Fruit fly (Drosophila melanogaster) whole organism, embryonic: ENCODE data around the gene Fer3HCH.

Experiments
- Antp ChIP-seq: fragments of 200-800 bp; sonication (Bioruptor generic); optimal IDR thresholded peaks from 3 replicates; lab custom pipeline; 2016; ENCODE audit warnings: missing biosample characterization, missing genetic modification characterization
- Atf6 ChIP-seq: fragments of 200-800 bp; sonication (Bioruptor generic); IDR thresholded peaks from 2 replicates; pipeline ENCODE4 v1.3.6; 2022; ENCODE audit warnings: missing biosample characterization, missing genetic modification characterization
- B-H2 ChIP-seq: fragments of 200-800 bp; sonication (Bioruptor generic); optimal IDR thresholded peaks from 2 replicates; lab custom pipeline; 2018; ENCODE audit warnings: missing biosample characterization, mild to moderate bottlenecking, missing genetic modification characterization
- Bdp1 ChIP-seq: fragments of 200-800 bp; sonication (Bioruptor generic); optimal IDR thresholded peaks from 3 replicates; lab custom pipeline; 2016; ENCODE audit warnings: missing biosample characterization, missing genetic modification characterization
- CG10321 ChIP-seq: fragments of 200-800 bp; sonication (Bioruptor generic); IDR thresholded peaks from 2 replicates; pipeline ENCODE4 v1.3.6; 2022; ENCODE audit warnings: missing biosample characterization, missing genetic modification characterization
- CG11093 ChIP-seq: fragments of 200-800 bp; sonication (Bioruptor generic); IDR thresholded peaks from 3 replicates; pipeline ENCODE4 v1.3.6; 2022; ENCODE audit warnings: missing biosample characterization, missing genetic modification characterization
- CG11456 ChIP-seq: fragments of 200-800 bp; sonication (Bioruptor generic); IDR thresholded peaks from 3 replicates; pipeline ENCODE4 v1.3.6; 2022; ENCODE audit warnings: missing biosample characterization, missing genetic modification characterization
- CG12659 ChIP-seq: fragments of 200-800 bp; sonication (Bioruptor generic); optimal IDR thresholded peaks from 3 replicates; lab custom pipeline; 2017; ENCODE audit warnings: mild to moderate bottlenecking, missing biosample characterization, missing genetic modification reagents, missing genetic modification characterization
- CG12744 ChIP-seq: fragments of 200-800 bp; sonication (Bioruptor generic); optimal IDR thresholded peaks from 2 replicates; lab custom pipeline; 2016; ENCODE audit warnings: missing biosample characterization, missing genetic modification characterization
- CG12769 ChIP-seq: fragments of 200-800 bp; sonication (Bioruptor generic); optimal IDR thresholded peaks from 2 replicates; lab custom pipeline; 2019; ENCODE audit warnings: missing biosample characterization, mild to moderate bottlenecking, missing genetic modification characterization, moderate library complexity
- CG13287 ChIP-seq: fragments of 200-800 bp; sonication (Bioruptor generic); IDR thresholded peaks from 2 replicates; pipeline ENCODE4 v1.3.6; 2022; ENCODE audit warnings: missing biosample characterization, missing genetic modification characterization; ENCODE audit not compliant: partially characterized antibody
- CG14965 ChIP-seq: fragments of 200-800 bp; sonication (Bioruptor generic); optimal IDR thresholded peaks from 2 replicates; lab custom pipeline; 2016; ENCODE audit warnings: missing biosample characterization, missing genetic modification characterization, borderline replicate concordance
- CG15479 ChIP-seq: fragments of 200-800 bp; sonication (Bioruptor generic); optimal IDR thresholded peaks from 3 replicates; lab custom pipeline; 2019; ENCODE audit warnings: missing biosample characterization, mild to moderate bottlenecking, missing genetic modification characterization, moderate library complexity
- CG17361 ChIP-seq: fragments of 200-800 bp; sonication (Bioruptor generic); IDR thresholded peaks from 3 replicates; pipeline ENCODE4 v1.3.6; 2022; ENCODE audit warnings: missing biosample characterization, missing genetic modification characterization
- CG17802 ChIP-seq: fragments of 200-800 bp; sonication (Bioruptor generic); optimal IDR thresholded peaks from 2 replicates; lab custom pipeline; 2018; ENCODE audit warnings: missing biosample characterization, mild to moderate bottlenecking, missing genetic modification characterization, moderate library complexity
- CG1832 ChIP-seq: fragments of 200-800 bp; sonication (Bioruptor generic); optimal IDR thresholded peaks from 2 replicates; lab custom pipeline; 2017; ENCODE audit warnings: missing biosample characterization, mild to moderate bottlenecking, missing genetic modification characterization, inconsistent platforms
- CG3726 ChIP-seq: fragments of 200-800 bp; sonication (Bioruptor generic); IDR thresholded peaks from 3 replicates; pipeline ENCODE4, ENCODE4 v1.3.6; 2022; ENCODE audit warnings: missing biosample characterization, missing genetic modification characterization
- CG5180 ChIP-seq: fragments of 200-800 bp; sonication (Bioruptor generic); optimal IDR thresholded peaks from 3 replicates; lab custom pipeline; 2017; ENCODE audit warnings: missing biosample characterization, missing genetic modification characterization, mild to moderate bottlenecking, moderate library complexity, missing genetic modification reagents
- Ets97D ChIP-seq: fragments of 200-800 bp; sonication (Bioruptor generic); optimal IDR thresholded peaks from 3 replicates; lab custom pipeline; 2016; ENCODE audit warnings: missing biosample characterization, missing genetic modification characterization
- Fer2 ChIP-seq: fragments of 200-800 bp; sonication (Bioruptor generic); optimal IDR thresholded peaks from 2 replicates; lab custom pipeline; 2018; ENCODE audit warnings: missing biosample characterization, mild to moderate bottlenecking, missing genetic modification characterization, moderate library complexity
- HLH54F ChIP-seq: fragments of 200-800 bp; sonication (Bioruptor generic); optimal IDR thresholded peaks from 3 replicates; lab custom pipeline; 2016; ENCODE audit warnings: missing biosample characterization, missing genetic modification characterization
- HmgD ChIP-seq: fragments of 200-800 bp; sonication (Bioruptor generic); optimal IDR thresholded peaks from 3 replicates; lab custom pipeline; 2016; ENCODE audit warnings: missing biosample characterization, missing genetic modification characterization
- Hr51 ChIP-seq, 2 experiments: fragments of 200-800 bp; sonication (Bioruptor generic); optimal IDR thresholded peaks; 2 replicates in 1 of 2; 3 replicates in 1 of 2; lab custom pipeline; 2016 to 2018; ENCODE audit warnings: missing biosample characterization in 2 of 2, missing genetic modification characterization in 2 of 2, mild to moderate bottlenecking in 1 of 2, moderate library complexity in 1 of 2
- Med ChIP-seq: fragments of 200-800 bp; sonication (Bioruptor generic); peaks from one replicate; lab custom pipeline; 2016; ENCODE audit warnings: missing biosample characterization, missing genetic modification characterization, mild to moderate bottlenecking, inconsistent platforms, moderate library complexity
- Opbp ChIP-seq: fragments of 200-800 bp; sonication (Bioruptor generic); IDR thresholded peaks from 3 replicates; pipeline ENCODE4 v1.3.6; 2022; ENCODE audit warnings: missing biosample characterization, missing genetic modification characterization; ENCODE audit not compliant: partially characterized antibody
- Scr ChIP-seq: fragments of 200-800 bp; sonication (Bioruptor generic); IDR thresholded peaks from 2 replicates; pipeline ENCODE4 v1.3.6; 2022; ENCODE audit warnings: missing biosample characterization, missing genetic modification characterization; ENCODE audit not compliant: partially characterized antibody
- Sry-δ ChIP-seq: fragments of 200-800 bp; sonication (Bioruptor generic); optimal IDR thresholded peaks from 2 replicates; lab custom pipeline; 2016; ENCODE audit warnings: missing biosample characterization, missing genetic modification characterization
- Trl ChIP-seq, 3 experiments: fragments of >200 bp in 2 of 3; fragments of 200-800 bp in 1 of 3; sonication (Bioruptor generic) in 1 of 3; optimal IDR thresholded peaks; 2 replicates in 1 of 3; 3 replicates in 2 of 3; lab custom pipeline; 2016 to 2017; ENCODE audit warnings: missing biosample characterization in 1 of 3, missing genetic modification characterization in 1 of 3
- aop ChIP-seq: fragments of 200-800 bp; sonication (Bioruptor generic); IDR thresholded peaks from 2 replicates; pipeline ENCODE4 v1.3.6; 2022; ENCODE audit warnings: missing biosample characterization, missing genetic modification characterization
- bab2 ChIP-seq: fragments of 200-800 bp; sonication (Bioruptor generic); optimal IDR thresholded peaks from 2 replicates; lab custom pipeline; 2016; ENCODE audit warnings: missing biosample characterization, missing genetic modification characterization
- cg ChIP-seq: fragments of 200-800 bp; sonication (Bioruptor generic); optimal IDR thresholded peaks from 3 replicates; lab custom pipeline; 2019; ENCODE audit warnings: missing biosample characterization, mild to moderate bottlenecking, missing genetic modification characterization, moderate library complexity
- dati ChIP-seq: fragments of 200-800 bp; sonication (Bioruptor generic); IDR thresholded peaks from 2 replicates; pipeline ENCODE4 v1.3.6; 2022; ENCODE audit warnings: missing biosample characterization, missing genetic modification characterization
- dimm ChIP-seq: fragments of 200-800 bp; sonication (Bioruptor generic); IDR thresholded peaks from 2 replicates; pipeline ENCODE4 v1.3.6; 2022; ENCODE audit warnings: missing biosample characterization, missing genetic modification characterization
- dpn ChIP-seq, 2 experiments: fragments of 200-800 bp; sonication (Bioruptor generic); optimal IDR thresholded peaks; 3 replicates each; lab custom pipeline; 2016; ENCODE audit warnings: missing biosample characterization in 2 of 2, missing genetic modification characterization in 2 of 2
- eyg ChIP-seq: fragments of 200-800 bp; sonication (Bioruptor generic); optimal IDR thresholded peaks from 3 replicates; lab custom pipeline; 2016; ENCODE audit warnings: missing biosample characterization, missing genetic modification characterization
- grau ChIP-seq: fragments of 200-800 bp; optimal IDR thresholded peaks from 3 replicates; lab custom pipeline; 2019; ENCODE audit warnings: missing biosample characterization, mild to moderate bottlenecking, missing genetic modification characterization, moderate library complexity
- hb ChIP-seq: fragments of 200-800 bp; sonication (Bioruptor generic); IDR thresholded peaks from 3 replicates; pipeline ENCODE4 v1.3.6; 2022; ENCODE audit warnings: missing biosample characterization, missing genetic modification characterization; ENCODE audit not compliant: partially characterized antibody
- inv ChIP-seq: fragments of 200-800 bp; sonication (Bioruptor generic); IDR thresholded peaks from 2 replicates; pipeline ENCODE4 v1.3.6; 2022; ENCODE audit warnings: missing biosample characterization, missing genetic modification characterization; ENCODE audit not compliant: partially characterized antibody
- jigr1 ChIP-seq: fragments of 200-800 bp; sonication (Bioruptor generic); IDR thresholded peaks from 3 replicates; pipeline ENCODE4 v1.3.6; 2022; ENCODE audit warnings: missing biosample characterization, missing genetic modification characterization
- klu ChIP-seq: fragments of 200-800 bp; sonication (Bioruptor generic); IDR thresholded peaks from 2 replicates; pipeline ENCODE4 v1.3.6; 2022; ENCODE audit warnings: missing biosample characterization, missing genetic modification characterization
- nmo ChIP-seq: fragments of 200-800 bp; sonication (Bioruptor generic); optimal IDR thresholded peaks from 2 replicates; lab custom pipeline; 2018; ENCODE audit warnings: missing biosample characterization, mild to moderate bottlenecking, missing genetic modification characterization, moderate library complexity
- otp ChIP-seq: fragments of 200-800 bp; sonication (Bioruptor generic); IDR thresholded peaks from 3 replicates; pipeline ENCODE4, ENCODE4 v1.3.6; 2022; ENCODE audit warnings: missing biosample characterization, missing genetic modification characterization
- rib ChIP-seq: fragments of 200-800 bp; sonication (Bioruptor generic); IDR thresholded peaks from 2 replicates; pipeline ENCODE4 v1.3.6; 2022; ENCODE audit warnings: missing biosample characterization, missing genetic modification characterization
- sima ChIP-seq: fragments of 200-800 bp; sonication (Bioruptor generic); optimal IDR thresholded peaks from 2 replicates; lab custom pipeline; 2016; ENCODE audit warnings: missing biosample characterization, missing genetic modification characterization
- sisA ChIP-seq: fragments of 200-800 bp; sonication (Bioruptor generic); IDR thresholded peaks from 2 replicates; pipeline ENCODE4 v1.3.6; 2022; ENCODE audit warnings: missing biosample characterization, missing genetic modification characterization
- slp2 ChIP-seq: fragments of 200-800 bp; sonication (Bioruptor generic); optimal IDR thresholded peaks from 2 replicates; lab custom pipeline; 2016; ENCODE audit warnings: missing biosample characterization, missing genetic modification characterization
- wor ChIP-seq: fragments of 200-800 bp; sonication (Bioruptor generic); IDR thresholded peaks from 2 replicates; pipeline ENCODE4 v1.3.6; 2022; ENCODE audit warnings: missing biosample characterization, missing genetic modification characterization
- zen2 ChIP-seq: fragments of 200-800 bp; sonication (Bioruptor generic); IDR thresholded peaks from 3 replicates; pipeline ENCODE4 v1.3.6; 2022; ENCODE audit warnings: missing biosample characterization, missing genetic modification characterization; ENCODE audit not compliant: partially characterized antibody

The Fer3HCH gene

dm6 chrX:13112238-13112829 lies 4.3 kb upstream of the Fer3HCH start, which contains the start of gene Chpf (continued):
- TF ChIP-seq CG17802 (tag; lab: Kevin White, UChicago): peak; percentile 36
- TF ChIP-seq Antp: no peak
- TF ChIP-seq Bdp1 (GFP tag; lab: Kevin White, UChicago): no peak
- TF ChIP-seq CG11093 (GFP tag; lab: Robert Waterston, UW): no peak
- peak; percentile 73 for TF ChIP-seq CG13287 (GFP tag; lab: Robert Waterston, UW)

dm6 chrX:13111832-13112231 lies 3.8 kb upstream of the Fer3HCH start:
- TF ChIP-seq CG17361 (GFP tag; lab: Robert Waterston, UW) (no peak), CG14965 (GFP tag; lab: Kevin White, UChicago) (no peak), Atf6 (GFP tag; lab: Robert Waterston, UW) (no peak), dati (GFP tag; lab: Robert Waterston, UW) (no peak), Hr51 (GFP tag; optimal IDR thresholded peaks at IDR 0.05; lab: Kevin White, UChicago) (no peak), CG12659 (GFP tag; lab: Kevin White, UChicago) (no peak), B-H2 (no peak), eyg (GFP tag; lab: Kevin White, UChicago) (no peak), CG12744 (no peak), aop (peak; percentile 64), cg (GFP tag; lab: Kevin White, UChicago) (peak; percentile 59), jigr1 (GFP tag; lab: Robert Waterston, UW) (no peak), CG1832 (GFP tag; lab: Kevin White, UChicago) (peak; percentile 81), inv (no peak), CG5180 (no peak), Scr (GFP tag; lab: Robert Waterston, UW) (no peak), dpn (GFP tag; optimal IDR thresholded peaks at IDR 0.05; lab: Kevin White, UChicago) (no peak), zen2 (GFP tag; lab: Robert Waterston, UW) (no peak), HLH54F (GFP tag; lab: Kevin White, UChicago) (no peak), Opbp (no peak), dimm (GFP tag; lab: Robert Waterston, UW) (no peak), slp2 (GFP tag; lab: Kevin White, UChicago) (no peak), otp (GFP tag; lab: Robert Waterston, UW) (no peak), CG3726 (GFP tag; lab: Robert Waterston, UW) (no peak), sisA (GFP tag; lab: Robert Waterston, UW) (no peak), CG10321 (GFP tag; lab: Robert Waterston, UW) (peak; percentile 38; the same call in 1 of the 2 replicates), Med (GFP tag; lab: Kevin White, UChicago) (no peak), klu (GFP tag; lab: Robert Waterston, UW) (no peak), Trl (optimal IDR thresholded peaks at IDR 0.05; lab: Kevin White, UChicago) (peak; percentile 56 to 68), Trl (GFP tag; optimal IDR thresholded peaks at IDR 0.05; lab: Kevin White, UChicago) (no peak), hb (GFP tag; lab: Robert Waterston, UW) (no peak), sima (GFP tag; lab: Kevin White, UChicago) (no peak), CG12769 (tag; lab: Kevin White, UChicago) (no peak), nmo (no peak), HmgD (GFP tag; lab: Kevin White, UChicago) (no peak), rib (GFP tag; lab: Robert Waterston, UW) (no peak), Ets97D (GFP tag; lab: Kevin White, UChicago) (no peak), CG11456 (GFP tag; lab: Robert Waterston, UW) (no peak), Sry-δ (GFP tag; lab: Kevin White, UChicago) (no peak), Fer2 (tag; lab: Kevin White, UChicago) (no peak), grau (tag; lab: Kevin White, UChicago) (no peak), bab2 (GFP tag; lab: Kevin White, UChicago) (no peak), wor (GFP tag; lab: Robert Waterston, UW) (no peak), CG15479 (GFP tag; lab: Kevin White, UChicago) (no peak)
